Worm (Caenorhabditis elegans) whole organism, L1 larva: ENCODE data around the gene T28A11.3.

Experiments used
- C16A3.4 ChIP-seq: fragments of 150-350 bp; optimal IDR thresholded peaks from 2 replicates; lab custom pipeline; 2014; ENCODE audit warnings: missing biosample characterization, missing genetic modification characterization
- C34B4.2 ChIP-seq: sonication (generic microtip); optimal IDR thresholded peaks from 2 replicates; lab custom pipeline; 2017; ENCODE audit warnings: mild to moderate bottlenecking, missing genetic modification characterization, missing compliant biosample characterization
- F16B12.6 ChIP-seq: fragments of 150-350 bp; optimal IDR thresholded peaks from 2 replicates; lab custom pipeline; 2014; ENCODE audit warnings: missing biosample characterization, missing genetic modification characterization
- alr-1 ChIP-seq: fragments of 200-800 bp; sonication (Bioruptor generic); optimal IDR thresholded peaks from 2 replicates; lab custom pipeline; 2018; ENCODE audit warnings: borderline replicate concordance, mild to moderate bottlenecking, missing genetic modification characterization, missing compliant biosample characterization
- ama-1 ChIP-seq: fragments of 150-350 bp; optimal IDR thresholded peaks from 2 replicates; lab custom pipeline; 2014
- ceh-8 ChIP-seq: fragments of 200-800 bp; sonication (Bioruptor generic); optimal IDR thresholded peaks from 2 replicates; lab custom pipeline; 2018; ENCODE audit warnings: mild to moderate bottlenecking, missing genetic modification characterization, moderate library complexity, missing compliant biosample characterization
- ceh-88 ChIP-seq: fragments of 200-800 bp; sonication (Bioruptor generic); IDR thresholded peaks from 2 replicates; pipeline ENCODE4 v1.3.6; 2022; ENCODE audit warnings: missing genetic modification characterization, missing compliant biosample characterization
- ceh-90 ChIP-seq: sonication (generic microtip); optimal IDR thresholded peaks from 2 replicates; lab custom pipeline; 2016; ENCODE audit warnings: missing genetic modification characterization, missing compliant biosample characterization
- ces-1 ChIP-seq: fragments of 150-350 bp; optimal IDR thresholded peaks from 2 replicates; lab custom pipeline; 2014; ENCODE audit warnings: missing biosample characterization, missing genetic modification reagents, missing genetic modification characterization
- dsc-1 ChIP-seq: sonication (generic microtip); optimal IDR thresholded peaks from 2 replicates; lab custom pipeline; 2016; ENCODE audit warnings: mild to moderate bottlenecking, missing genetic modification characterization, missing compliant biosample characterization
- efl-1 ChIP-seq, 4 experiments: fragments of 150-350 bp; optimal IDR thresholded peaks in 3 of 4; peaks in 1 of 4; 1 replicate in 1 of 4; 2 replicates in 3 of 4; lab custom pipeline; 2014; ENCODE audit warnings: missing biosample characterization in 2 of 4, missing genetic modification characterization in 2 of 4, missing genetic modification reagents in 2 of 4
- efl-3 ChIP-seq: fragments of 200-800 bp; sonication (Bioruptor generic); optimal IDR thresholded peaks from 2 replicates; lab custom pipeline; 2018; ENCODE audit warnings: mild to moderate bottlenecking, missing genetic modification characterization, missing compliant biosample characterization
- egl-27 ChIP-seq, 2 experiments: fragments of 150-350 bp in 1 of 2; sonication (generic microtip); optimal IDR thresholded peaks; 3 replicates each; lab custom pipeline; 2017 to 2018; ENCODE audit warnings: missing biosample characterization in 2 of 2, missing genetic modification characterization in 2 of 2, missing genetic modification reagents in 2 of 2
- fkh-10 ChIP-seq: sonication (generic microtip); optimal IDR thresholded peaks from 2 replicates; lab custom pipeline; 2017; ENCODE audit warnings: missing biosample characterization, missing genetic modification reagents, missing genetic modification characterization
- fkh-8 ChIP-seq: sonication (generic microtip); optimal IDR thresholded peaks from 2 replicates; lab custom pipeline; 2016; ENCODE audit warnings: mild to moderate bottlenecking, missing genetic modification characterization, missing compliant biosample characterization
- irx-1 ChIP-seq: sonication (generic microtip); optimal IDR thresholded peaks from 2 replicates; lab custom pipeline; 2016; ENCODE audit warnings: missing genetic modification characterization, missing compliant biosample characterization
- isw-1 ChIP-seq: fragments of 200-800 bp; sonication (Bioruptor generic); IDR thresholded peaks from 2 replicates; pipeline ENCODE4 v1.3.6; 2022; ENCODE audit warnings: missing genetic modification characterization, missing compliant biosample characterization
- lin-14 ChIP-seq: fragments of 200-800 bp; sonication (Bioruptor generic); optimal IDR thresholded peaks from 2 replicates; lab custom pipeline; 2018; ENCODE audit warnings: mild to moderate bottlenecking, missing genetic modification characterization, moderate library complexity, missing compliant biosample characterization
- lin-39 ChIP-seq: fragments of 150-350 bp; optimal IDR thresholded peaks from 2 replicates; lab custom pipeline; 2014; ENCODE audit warnings: missing biosample characterization, missing genetic modification reagents, missing genetic modification characterization
- lir-3 ChIP-seq: sonication (generic microtip); optimal IDR thresholded peaks from 2 replicates; lab custom pipeline; 2016; ENCODE audit warnings: mild to moderate bottlenecking, missing genetic modification characterization, moderate library complexity, missing compliant biosample characterization; ENCODE audit not compliant: poor library complexity
- lsy-2 ChIP-seq, 2 experiments: fragments of 150-350 bp; optimal IDR thresholded peaks; 2 replicates each; lab custom pipeline; 2014; ENCODE audit warnings: missing biosample characterization in 2 of 2, missing genetic modification characterization in 2 of 2
- mef-2 ChIP-seq: fragments of 150-350 bp; optimal IDR thresholded peaks from 2 replicates; lab custom pipeline; 2014; ENCODE audit warnings: missing biosample characterization, missing genetic modification characterization
- mep-1 ChIP-seq: fragments of 150-350 bp; optimal IDR thresholded peaks from 2 replicates; lab custom pipeline; 2014; ENCODE audit warnings: missing biosample characterization, missing genetic modification characterization
- nhr-12 ChIP-seq: sonication (generic microtip); optimal IDR thresholded peaks from 2 replicates; lab custom pipeline; 2017; ENCODE audit warnings: missing biosample characterization, missing genetic modification characterization
- nhr-19 ChIP-seq: fragments of 200-800 bp; sonication (Bioruptor generic); conservative IDR thresholded peaks from 2 replicates; pipeline ENCODE4 v1.3.6; 2022; ENCODE audit warnings: missing genetic modification characterization, missing compliant biosample characterization
- nhr-20 ChIP-seq: sonication (generic microtip); optimal IDR thresholded peaks from 2 replicates; lab custom pipeline; 2016; ENCODE audit warnings: mild to moderate bottlenecking, missing genetic modification characterization, missing compliant biosample characterization
- nhr-47 ChIP-seq: sonication (generic microtip); optimal IDR thresholded peaks from 2 replicates; lab custom pipeline; 2016; ENCODE audit warnings: mild to moderate bottlenecking, missing genetic modification characterization, moderate library complexity, missing compliant biosample characterization
- nhr-71 ChIP-seq: sonication (generic microtip); optimal IDR thresholded peaks from 2 replicates; lab custom pipeline; 2016; ENCODE audit warnings: mild to moderate bottlenecking, missing genetic modification characterization, moderate library complexity, missing compliant biosample characterization
- nhr-84 ChIP-seq: sonication (generic microtip); optimal IDR thresholded peaks from 2 replicates; lab custom pipeline; 2017; ENCODE audit warnings: missing biosample characterization, missing genetic modification characterization
- nhr-85 ChIP-seq: sonication (generic microtip); peaks from one replicate; lab custom pipeline; 2016; ENCODE audit warnings: missing genetic modification characterization, inconsistent platforms, missing compliant biosample characterization
- pag-3 ChIP-seq: sonication (generic microtip); optimal IDR thresholded peaks from 2 replicates; lab custom pipeline; 2017; ENCODE audit warnings: missing genetic modification characterization, mild to moderate bottlenecking, missing compliant biosample characterization, antibody characterized with exemption, borderline replicate concordance; ENCODE audit not compliant: insufficient read depth
- pqm-1 ChIP-seq: sonication (generic microtip); optimal IDR thresholded peaks from 3 replicates; lab custom pipeline; 2017; ENCODE audit warnings: missing biosample characterization, missing genetic modification characterization
- rnt-1 ChIP-seq: sonication (generic microtip); optimal IDR thresholded peaks from 2 replicates; lab custom pipeline; 2016; ENCODE audit warnings: mild to moderate bottlenecking, missing genetic modification characterization, moderate library complexity, missing compliant biosample characterization
- skn-1 ChIP-seq: fragments of 150-350 bp; optimal IDR thresholded peaks from 2 replicates; lab custom pipeline; 2014; ENCODE audit warnings: missing biosample characterization, missing genetic modification characterization
- snpc-4 ChIP-seq: fragments of 150-350 bp; optimal IDR thresholded peaks from 2 replicates; lab custom pipeline; 2014; ENCODE audit warnings: missing biosample characterization, missing genetic modification characterization
- snu-23 ChIP-seq: sonication (generic microtip); optimal IDR thresholded peaks from 2 replicates; lab custom pipeline; 2016; ENCODE audit warnings: missing genetic modification characterization, missing compliant biosample characterization
- sup-37 ChIP-seq: fragments of 200-800 bp; sonication (Bioruptor generic); optimal IDR thresholded peaks from 2 replicates; lab custom pipeline; 2018; ENCODE audit warnings: mild to moderate bottlenecking, missing genetic modification characterization, missing compliant biosample characterization
- tbx-2 ChIP-seq: sonication (generic microtip); optimal IDR thresholded peaks from 2 replicates; lab custom pipeline; 2016; ENCODE audit warnings: missing genetic modification characterization, missing compliant biosample characterization
- tlp-1 ChIP-seq: fragments of 150-350 bp; optimal IDR thresholded peaks from 2 replicates; lab custom pipeline; 2014; ENCODE audit warnings: missing biosample characterization, missing genetic modification characterization
- unc-86 ChIP-seq: sonication (generic microtip); optimal IDR thresholded peaks from 2 replicates; lab custom pipeline; 2016; ENCODE audit warnings: missing genetic modification characterization, missing compliant biosample characterization
- unc-98 ChIP-seq: fragments of 200-800 bp; sonication (Bioruptor generic); IDR thresholded peaks from 2 replicates; pipeline ENCODE4 v1.3.6; 2022; ENCODE audit warnings: missing genetic modification characterization, missing compliant biosample characterization
- vab-15 ChIP-seq: sonication (generic microtip); optimal IDR thresholded peaks from 2 replicates; lab custom pipeline; 2017; ENCODE audit warnings: missing genotype, mild to moderate bottlenecking, missing genetic modification characterization, missing compliant biosample characterization
- zip-4 ChIP-seq: fragments of 200-800 bp; sonication (Bioruptor generic); optimal IDR thresholded peaks from 2 replicates; lab custom pipeline; 2018; ENCODE audit warnings: mild to moderate bottlenecking, missing genetic modification characterization, moderate library complexity, missing compliant biosample characterization
- ztf-4 ChIP-seq: fragments of 150-350 bp; optimal IDR thresholded peaks from 2 replicates; lab custom pipeline; 2014; ENCODE audit warnings: missing biosample characterization, missing genetic modification characterization

The T28A11.3 gene

DNA sequence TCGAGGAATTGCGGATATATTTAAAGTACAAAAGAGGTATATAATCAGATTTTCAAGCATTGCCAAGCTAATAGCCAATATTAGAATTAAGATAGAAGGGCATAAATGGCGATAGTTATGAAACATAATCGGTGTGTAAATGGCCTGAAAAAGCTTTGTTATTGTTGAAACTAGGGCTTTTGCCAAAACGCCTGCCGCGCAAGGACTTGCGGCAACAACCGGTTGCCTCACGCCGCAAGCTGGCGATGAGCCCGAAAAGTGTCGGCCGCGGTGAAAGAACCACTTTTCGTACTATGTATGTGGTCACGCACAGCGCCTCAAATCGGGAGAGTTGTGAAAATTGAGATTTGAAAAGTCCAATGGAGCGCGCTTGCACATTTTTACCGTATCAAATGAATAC is 24.3 kb downstream of the T28A11.3 start:
- TF ChIP-seq mep-1 (tag; lab: Kevin White, UChicago) (no peak), C16A3.4 (tag; lab: Kevin White, UChicago) (no peak), ceh-8 (GFP tag; lab: Kevin White, UChicago) (no peak), vab-15 (tag; lab: Kevin White, UChicago) (no peak), lin-39 (tag; lab: Kevin White, UChicago) (no peak), nhr-47 (tag; lab: Kevin White, UChicago) (no peak), efl-3 (GFP tag; lab: Kevin White, UChicago) (no peak), snu-23 (no peak), ztf-4 (tag; lab: Kevin White, UChicago) (no peak), nhr-19 (GFP tag; lab: Robert Waterston, UW) (no peak), irx-1 (tag; lab: Kevin White, UChicago) (no peak), lsy-2 (tag; optimal IDR thresholded peaks at IDR 0.05; lab: Kevin White, UChicago) (no peak), lir-3 (tag; lab: Kevin White, UChicago) (no peak), sup-37 (GFP tag; lab: Kevin White, UChicago) (no peak)

DNA sequence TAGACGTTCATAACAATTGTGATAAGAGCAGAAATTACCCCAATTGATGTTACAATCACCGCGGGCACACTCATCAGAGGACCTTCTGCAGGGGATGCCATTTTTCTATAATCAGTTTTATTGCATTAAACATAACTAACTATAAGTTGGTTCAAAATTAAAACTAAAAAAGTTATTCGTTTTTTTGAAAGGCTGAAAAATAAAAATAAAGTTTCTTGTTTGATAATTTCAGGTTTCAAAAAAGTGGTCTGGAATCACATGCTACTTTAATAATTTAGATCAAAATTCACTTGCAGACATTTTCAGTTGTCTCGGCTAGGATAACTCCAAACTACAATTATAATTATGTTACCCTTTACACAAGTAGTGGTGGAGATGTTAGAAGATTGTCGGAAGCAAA is 26.8 kb downstream of the T28A11.3 start, which contains the start of gene srbc-1:
TSS of gene srbc-1 (minus strand) at position 101 of the 400 bp plus-strand sequence.
- TF ChIP-seq zip-4 (no peak), nhr-71 (tag; lab: Kevin White, UChicago) (no peak), dsc-1 (tag; lab: Kevin White, UChicago) (no peak), pag-3 (tag; lab: Kevin White, UChicago) (no peak), ceh-90 (tag; lab: Kevin White, UChicago) (no peak), ama-1 (lab: Kevin White, UChicago) (no peak), lir-3 (tag; lab: Kevin White, UChicago) (no peak), pqm-1 (tag; lab: Kevin White, UChicago) (no peak), fkh-10 (no peak), lin-14 (GFP tag; lab: Kevin White, UChicago) (no peak), egl-27 (tag; optimal IDR thresholded peaks at IDR 0.05; lab: Kevin White, UChicago) (no peak), skn-1 (tag; lab: Kevin White, UChicago) (no peak), unc-98 (no peak)

DNA sequence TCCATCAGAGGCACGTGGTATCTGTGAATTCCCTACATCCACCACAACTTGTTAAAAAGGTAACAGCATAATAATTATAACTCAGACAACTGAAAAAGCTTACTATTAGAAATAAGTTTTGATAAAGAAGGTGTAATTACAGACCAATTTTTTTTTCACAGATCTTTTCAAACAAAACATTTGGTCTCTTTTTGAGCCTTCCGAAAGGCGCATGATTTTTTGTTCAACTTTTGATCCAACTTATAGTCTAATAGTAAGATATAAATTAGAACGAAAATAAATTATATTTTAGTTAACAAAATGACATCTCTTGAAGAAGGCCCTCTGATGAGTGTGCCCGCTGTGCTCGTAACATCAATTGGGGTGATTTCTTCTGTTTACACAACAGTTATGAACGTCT is 33.0 kb downstream of the T28A11.3 start, which contains the start of gene srbc-3:
TSS of gene srbc-3 (plus strand) at position 301 of the 400 bp plus-strand sequence.
- TF ChIP-seq lir-3 (tag; lab: Kevin White, UChicago) (no peak), mep-1 (tag; lab: Kevin White, UChicago) (no peak), nhr-85 (tag; lab: Kevin White, UChicago) (peak; percentile 2), snpc-4 (tag; lab: Kevin White, UChicago) (no peak)
- TF ChIP-seq, all 84 proteins: peak for 1

DNA sequence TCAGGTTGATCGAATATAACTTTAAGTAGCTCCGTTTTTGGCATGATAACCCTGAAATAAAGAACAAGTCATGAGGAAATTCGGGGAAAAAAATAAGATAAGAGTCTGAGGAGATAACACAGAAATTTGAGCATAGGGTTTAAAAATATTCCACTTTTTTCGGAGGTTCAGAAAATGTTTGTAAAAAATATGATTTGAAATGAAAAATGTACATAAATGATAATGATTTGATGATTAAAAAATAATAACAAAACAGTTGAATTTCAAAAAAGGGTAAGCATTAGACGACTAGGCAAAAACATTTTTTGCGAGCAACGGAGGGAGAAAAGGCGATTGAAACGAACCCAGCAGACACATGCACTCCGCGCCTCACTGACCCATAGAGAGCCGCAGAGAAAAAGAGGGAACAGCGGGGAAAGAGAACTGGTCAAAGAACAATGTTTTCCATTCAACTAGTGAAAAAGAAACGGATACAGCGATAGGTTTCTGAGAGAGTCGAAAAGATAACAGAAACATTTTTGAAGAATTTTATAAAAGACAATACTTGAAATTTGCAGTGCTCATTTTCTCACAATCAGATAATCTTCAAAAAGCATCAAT is 37.0 kb downstream of the T28A11.3 start, which contains the start of gene arrd-18:
TSS of gene arrd-18 (minus strand) at position 51 of the 600 bp plus-strand sequence.
- TF ChIP-seq snu-23 (peak; percentile 51), nhr-19 (GFP tag; lab: Robert Waterston, UW) (peak; percentile 50), nhr-12 (tag; lab: Kevin White, UChicago) (no peak), ces-1 (no peak), C34B4.2 (tag; lab: Kevin White, UChicago) (no peak), alr-1 (tag; lab: Kevin White, UChicago) (no peak), F16B12.6 (tag; lab: Kevin White, UChicago) (no peak), zip-4 (no peak), lir-3 (tag; lab: Kevin White, UChicago) (no peak), isw-1 (no peak), fkh-8 (tag; lab: Kevin White, UChicago) (peak; percentile 20), efl-1 (optimal IDR thresholded peaks at IDR 0.05; lab: Kevin White, UChicago) (peak in 1 of 2 experiments; percentile 19), efl-1 (GFP tag; optimal IDR thresholded peaks at IDR 0.05 in 1 of 2; lab: Kevin White, UChicago) (peak in 1 of 2 experiments; percentile 67), mef-2 (tag; lab: Kevin White, UChicago) (no peak), nhr-47 (tag; lab: Kevin White, UChicago) (peak; percentile 18), unc-86 (no peak), lin-39 (tag; lab: Kevin White, UChicago) (no peak), nhr-85 (tag; lab: Kevin White, UChicago) (peak; percentile 21), nhr-84 (no peak), ceh-8 (GFP tag; lab: Kevin White, UChicago) (no peak), pqm-1 (tag; lab: Kevin White, UChicago) (no peak), ceh-88 (no peak), nhr-20 (tag; lab: Kevin White, UChicago) (peak; percentile 32), tbx-2 (tag; lab: Kevin White, UChicago) (peak; percentile 10), ztf-4 (tag; lab: Kevin White, UChicago) (no peak), rnt-1 (tag; lab: Kevin White, UChicago) (peak; percentile 51), tlp-1 (tag; lab: Kevin White, UChicago) (no peak), nhr-71 (tag; lab: Kevin White, UChicago) (peak; percentile 62)
